Worm (Caenorhabditis elegans): ENCODE data around the gene srsx-18.

The srsx-18 gene

ce11 chrV:5964658-5965178 is 42.4 kb downstream of the srsx-18 start (continued):
- TF ChIP-seq alr-1 (tag; optimal IDR thresholded peaks at IDR 0.05; ENCODE audit: borderline replicate concordance) = no peak
- no peak for TF ChIP-seq aha-1 (tag; optimal IDR thresholded peaks at IDR 0.05)

ce11 chrV:5972582-5972981 is 50.2 kb downstream of the srsx-18 start:
- TF ChIP-seq nhr-90 (tag; optimal IDR thresholded peaks at IDR 0.05; ENCODE audit: poor library complexity) (no peak), unc-86 (tag; optimal IDR thresholded peaks at IDR 0.05) (no peak), xbp-1 (tag; optimal IDR thresholded peaks at IDR 0.05) (no peak), lin-39 (tag; optimal IDR thresholded peaks at IDR 0.05) (no peak), fkh-4 (tag; optimal IDR thresholded peaks at IDR 0.05; ENCODE audit: borderline replicate concordance) (no peak), unc-30 (tag; optimal IDR thresholded peaks at IDR 0.05) (no peak)

- no peak for TF ChIP-seq elt-2 (tag; optimal IDR thresholded peaks at IDR 0.05)
- no peak for TF ChIP-seq unc-86 (tag; optimal IDR thresholded peaks at IDR 0.05)
- no peak for TF ChIP-seq nhr-77 (tag; optimal IDR thresholded peaks at IDR 0.05)
- TF ChIP-seq Y116A8C.19 (tag; optimal IDR thresholded peaks at IDR 0.05; ENCODE audit: borderline replicate concordance) = no peak
- no peak for TF ChIP-seq mab-9 (GFP tag; IDR thresholded peaks at IDR 0.05)
- no peak for TF ChIP-seq irx-1 (tag; optimal IDR thresholded peaks at IDR 0.05)
- TF ChIP-seq C34B4.2 (tag; optimal IDR thresholded peaks at IDR 0.05) = no peak
- TF ChIP-seq zip-4 (GFP tag; optimal IDR thresholded peaks at IDR 0.05) = no peak
- TF ChIP-seq sup-37 (GFP tag; optimal IDR thresholded peaks at IDR 0.05) = no peak
- no peak for TF ChIP-seq sptf-1 (tag; optimal IDR thresholded peaks at IDR 0.05)
- no peak for TF ChIP-seq nhr-71 (tag; optimal IDR thresholded peaks at IDR 0.05)
Measured at ce11 chrV:5973713-5974112, 51.4 kb downstream of the srsx-18 start.

Measured in whole organism, L1 larva.